Fruit fly (Drosophila melanogaster) whole organism, adult: ENCODE measurements around the gene CG5114.

ENCODE experiments used
- CG11617 ChIP-seq: fragments of 200-800 bp; sonication (Bioruptor generic); optimal IDR thresholded peaks from 2 replicates; lab custom pipeline; 2017; ENCODE audit warnings: mild to moderate bottlenecking, missing biosample characterization, missing genetic modification reagents, missing genetic modification characterization
- CG1620 ChIP-seq: fragments of 200-800 bp; sonication (Bioruptor generic); optimal IDR thresholded peaks from 2 replicates; lab custom pipeline; 2016; ENCODE audit warnings: missing biosample characterization, missing genetic modification characterization
- CG7045 ChIP-seq: fragments of 200-800 bp; sonication (Bioruptor generic); optimal IDR thresholded peaks from 2 replicates; lab custom pipeline; 2017; ENCODE audit warnings: missing biosample characterization, mild to moderate bottlenecking, missing genetic modification characterization
- Clk ChIP-seq: fragments of 200-800 bp; sonication (Bioruptor generic); optimal IDR thresholded peaks from 2 replicates; lab custom pipeline; 2017; ENCODE audit warnings: missing biosample characterization, missing genetic modification characterization
- cic ChIP-seq: fragments of 200-800 bp; sonication (Bioruptor generic); optimal IDR thresholded peaks from 2 replicates; lab custom pipeline; 2017; ENCODE audit warnings: missing biosample characterization, mild to moderate bottlenecking, missing genetic modification characterization, moderate library complexity
- kay ChIP-seq: fragments of 200-800 bp; sonication (Bioruptor generic); peaks from one replicate; lab custom pipeline; 2016; ENCODE audit warnings: missing biosample characterization, missing genetic modification characterization, borderline replicate concordance
- tj ChIP-seq: fragments of 200-800 bp; sonication (Bioruptor generic); optimal IDR thresholded peaks from 3 replicates; lab custom pipeline; 2017; ENCODE audit warnings: missing biosample characterization, mild to moderate bottlenecking, missing genetic modification characterization, moderate library complexity

DNA sequence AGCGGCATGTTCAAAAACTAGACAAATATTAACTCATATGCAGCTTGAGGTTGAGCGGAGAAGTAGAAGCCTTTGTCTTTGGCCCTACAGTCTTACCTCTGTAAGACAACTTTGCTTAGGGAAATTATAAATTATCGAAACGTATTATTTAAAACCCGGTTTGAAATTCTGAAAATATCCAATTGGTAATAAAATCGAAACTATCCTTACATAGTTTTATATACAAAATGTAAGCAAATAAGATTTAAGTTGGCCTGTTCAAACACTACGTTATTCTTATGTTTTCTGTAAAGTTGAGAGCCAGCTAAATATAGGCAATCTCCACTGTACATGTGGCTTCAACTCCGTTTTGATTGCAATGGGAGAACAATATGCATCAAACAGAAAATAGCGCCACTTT, 30.7 kb downstream of the CG5114 start:
- TF ChIP-seq Clk (GFP tag; lab: Kevin White, UChicago) = no peak
- no peak for TF ChIP-seq CG11617 (GFP tag; lab: Kevin White, UChicago)
- TF ChIP-seq tj = no peak
- TF ChIP-seq cic (GFP tag; lab: Kevin White, UChicago) = no peak
- TF ChIP-seq CG7045 = no peak
- no peak for TF ChIP-seq CG1620 (GFP tag; lab: Kevin White, UChicago)
- no peak for TF ChIP-seq kay (GFP tag; lab: Kevin White, UChicago)
